Worm (Caenorhabditis elegans) whole organism, L3 larva: ENCODE results near the gene let-2.

ENCODE experiments used
- aly-2 ChIP-seq: fragments of 150-350 bp; optimal IDR thresholded peaks from 2 replicates; lab custom pipeline; 2014; ENCODE audit warnings: missing biosample characterization, missing genetic modification characterization
- ama-1 ChIP-seq: fragments of 150-350 bp; optimal IDR thresholded peaks from 2 replicates; lab custom pipeline; 2018
- ceh-16 ChIP-seq: sonication (generic microtip); optimal IDR thresholded peaks from 2 replicates; lab custom pipeline; 2017; ENCODE audit warnings: missing biosample characterization, missing genetic modification characterization
- nhr-25 ChIP-seq: sonication (generic microtip); optimal IDR thresholded peaks from 2 replicates; lab custom pipeline; 2017; ENCODE audit warnings: missing biosample characterization, missing genetic modification characterization
- pqm-1 ChIP-seq: fragments of 150-350 bp; optimal IDR thresholded peaks from 2 replicates; lab custom pipeline; 2017; ENCODE audit warnings: missing biosample characterization, missing genetic modification characterization, inconsistent platforms
- sea-2 ChIP-seq: fragments of 150-350 bp; sonication (generic microtip); optimal IDR thresholded peaks from 4 replicates; lab custom pipeline; 2014; ENCODE audit warnings: missing biosample characterization, missing genetic modification reagents, missing genetic modification characterization
- snpc-4 ChIP-seq: fragments of 150-350 bp; optimal IDR thresholded peaks from 2 replicates; lab custom pipeline; 2014; ENCODE audit warnings: missing biosample characterization, missing genetic modification characterization
- unc-39 ChIP-seq: sonication (generic microtip); optimal IDR thresholded peaks from 4 replicates; lab custom pipeline; 2017; ENCODE audit warnings: missing biosample characterization, missing genetic modification characterization
- unc-62 ChIP-seq: fragments of 150-350 bp; sonication (generic microtip); optimal IDR thresholded peaks from 4 replicates; lab custom pipeline; 2014; ENCODE audit warnings: missing biosample characterization, missing genetic modification reagents, missing genetic modification characterization

DNA sequence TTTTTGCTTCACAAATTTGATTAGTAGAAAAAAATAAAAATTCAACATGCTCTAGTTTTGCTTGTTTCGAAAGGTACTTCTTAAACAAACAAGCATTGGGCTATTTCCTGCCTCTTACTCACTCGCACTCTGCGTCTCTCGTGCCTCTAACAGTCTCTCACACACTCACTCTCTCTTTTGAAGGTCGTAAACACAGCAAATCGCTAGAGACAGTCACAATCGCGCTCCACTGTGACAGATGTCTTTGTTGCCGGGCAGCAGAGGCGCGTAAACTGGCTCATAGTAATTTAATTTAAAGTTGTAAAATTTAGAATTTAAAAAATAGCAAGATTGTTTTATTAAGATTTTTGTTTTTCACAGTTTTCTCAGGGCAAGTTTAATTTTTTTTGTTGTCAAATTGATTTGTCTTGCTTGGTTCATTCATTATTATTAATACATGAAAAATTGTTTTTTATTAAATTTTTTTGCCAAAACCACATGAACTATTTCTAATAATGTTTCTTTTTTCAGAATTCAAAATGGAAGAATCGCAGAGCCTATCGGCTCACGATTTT is 57.1 kb downstream of the let-2 start, which contains the start of gene taf-3:
- no peak for TF ChIP-seq ceh-16 (tag; lab: Kevin White, UChicago)
- TF ChIP-seq sea-2 (GFP tag; lab: Kevin White, UChicago), result no peak
- no peak for TF ChIP-seq ama-1 (lab: Kevin White, UChicago)
- TF ChIP-seq snpc-4 (tag; lab: Kevin White, UChicago), result peak; percentile 57
- TF ChIP-seq nhr-25 (tag; lab: Kevin White, UChicago), result peak; percentile 79
- TF ChIP-seq unc-39 (tag; lab: Kevin White, UChicago), result no peak
- no peak for TF ChIP-seq aly-2 (tag; lab: Kevin White, UChicago)
- peak; percentile 59 for TF ChIP-seq pqm-1 (tag; lab: Kevin White, UChicago)
- TF ChIP-seq unc-62 (GFP tag; lab: Kevin White, UChicago), result no peak
